Fruit fly (Drosophila melanogaster) whole organism, embryonic: ENCODE results near the gene CG11892.

Source experiments
- B-H1 ChIP-seq: fragments of 200-800 bp; sonication (Bioruptor generic); IDR thresholded peaks from 3 replicates; pipeline ENCODE4 v1.3.6; 2022; ENCODE audit warnings: missing biosample characterization, missing genetic modification characterization
- CG10274 ChIP-seq: fragments of 200-800 bp; sonication (Bioruptor generic); optimal IDR thresholded peaks from 3 replicates; lab custom pipeline; 2017; ENCODE audit warnings: missing biosample characterization, mild to moderate bottlenecking, missing genetic modification characterization
- CG11723 ChIP-seq: fragments of 200-800 bp; sonication (Bioruptor generic); optimal IDR thresholded peaks from 2 replicates; lab custom pipeline; 2017; ENCODE audit warnings: missing biosample characterization, mild to moderate bottlenecking, missing genetic modification characterization
- CG12236 ChIP-seq: fragments of 200-800 bp; sonication (Bioruptor generic); optimal IDR thresholded peaks from 2 replicates; lab custom pipeline; 2016; ENCODE audit warnings: missing biosample characterization, missing genetic modification characterization
- CG13123 ChIP-seq: fragments of 200-800 bp; sonication (Bioruptor generic); optimal IDR thresholded peaks from 2 replicates; lab custom pipeline; 2016; ENCODE audit warnings: missing biosample characterization, missing genetic modification characterization
- CG13296 ChIP-seq: fragments of 200-800 bp; sonication (Bioruptor generic); optimal IDR thresholded peaks from 3 replicates; lab custom pipeline; 2018; ENCODE audit warnings: missing biosample characterization, mild to moderate bottlenecking, missing genetic modification characterization
- CG14860 ChIP-seq: fragments of 200-800 bp; sonication (Bioruptor generic); IDR thresholded peaks from 3 replicates; pipeline ENCODE4 v1.3.6; 2022; ENCODE audit warnings: missing biosample characterization, missing genetic modification characterization; ENCODE audit not compliant: partially characterized antibody
- CG15479 ChIP-seq: fragments of 200-800 bp; sonication (Bioruptor generic); optimal IDR thresholded peaks from 3 replicates; lab custom pipeline; 2019; ENCODE audit warnings: missing biosample characterization, mild to moderate bottlenecking, missing genetic modification characterization, moderate library complexity
- CG17829 ChIP-seq: fragments of 200-800 bp; optimal IDR thresholded peaks from 2 replicates; lab custom pipeline; 2019; ENCODE audit warnings: missing biosample characterization, mild to moderate bottlenecking, missing genetic modification characterization, moderate library complexity
- CG18011 ChIP-seq: fragments of 200-800 bp; sonication (Bioruptor generic); optimal IDR thresholded peaks from 2 replicates; lab custom pipeline; 2017; ENCODE audit warnings: missing biosample characterization, missing genetic modification characterization, mild to moderate bottlenecking, moderate library complexity, missing genotype
- CG2116 ChIP-seq: fragments of 200-800 bp; sonication (Bioruptor generic); optimal IDR thresholded peaks from 3 replicates; lab custom pipeline; 2018; ENCODE audit warnings: missing biosample characterization, mild to moderate bottlenecking, missing genetic modification characterization
- CG31365 ChIP-seq: fragments of 200-800 bp; sonication (Bioruptor generic); optimal IDR thresholded peaks from 2 replicates; lab custom pipeline; 2018; ENCODE audit warnings: missing biosample characterization, mild to moderate bottlenecking, missing genetic modification characterization
- CG3163 ChIP-seq: fragments of 200-800 bp; sonication (Bioruptor generic); optimal IDR thresholded peaks from 3 replicates; lab custom pipeline; 2016; ENCODE audit warnings: missing biosample characterization, missing genetic modification characterization
- CG34376 ChIP-seq: fragments of 200-800 bp; sonication (Bioruptor generic); optimal IDR thresholded peaks from 2 replicates; lab custom pipeline; 2018; ENCODE audit warnings: missing biosample characterization, mild to moderate bottlenecking, missing genetic modification characterization
- CG6175 ChIP-seq: fragments of 200-800 bp; sonication (Bioruptor generic); IDR thresholded peaks from 3 replicates; pipeline ENCODE4 v1.3.6; 2022; ENCODE audit warnings: missing biosample characterization, missing genetic modification characterization
- CG6791 ChIP-seq: fragments of 200-800 bp; sonication (Bioruptor generic); IDR thresholded peaks from 3 replicates; pipeline ENCODE4 v1.3.6; 2022; ENCODE audit warnings: missing biosample characterization, missing genetic modification characterization; ENCODE audit not compliant: partially characterized antibody
- CG7928 ChIP-seq: fragments of 200-800 bp; sonication (Bioruptor generic); optimal IDR thresholded peaks from 2 replicates; lab custom pipeline; 2017; ENCODE audit warnings: missing biosample characterization, mild to moderate bottlenecking, missing genetic modification characterization
- D ChIP-seq, 2 experiments: fragments of 200-800 bp in 1 of 2; fragments of >200 bp in 1 of 2; sonication (Bioruptor generic) in 1 of 2; optimal IDR thresholded peaks; 2 replicates in 1 of 2; 3 replicates in 1 of 2; lab custom pipeline; 2017; ENCODE audit warnings: mild to moderate bottlenecking in 1 of 2, missing biosample characterization in 1 of 2, missing genetic modification characterization in 1 of 2, missing genetic modification reagents in 1 of 2
- Dbx ChIP-seq: fragments of 200-800 bp; sonication (Bioruptor generic); IDR thresholded peaks from 3 replicates; pipeline ENCODE4 v1.3.6; 2022; ENCODE audit warnings: missing biosample characterization, missing genetic modification characterization
- ERR ChIP-seq: fragments of 200-800 bp; sonication (Bioruptor generic); optimal IDR thresholded peaks from 2 replicates; lab custom pipeline; 2016; ENCODE audit warnings: missing biosample characterization, missing genetic modification characterization
- Ets97D ChIP-seq: fragments of 200-800 bp; sonication (Bioruptor generic); optimal IDR thresholded peaks from 3 replicates; lab custom pipeline; 2016; ENCODE audit warnings: missing biosample characterization, missing genetic modification characterization
- HLH4C ChIP-seq: fragments of 200-800 bp; sonication (Bioruptor generic); IDR thresholded peaks from 3 replicates; pipeline ENCODE4 v1.3.6; 2022; ENCODE audit warnings: missing biosample characterization, missing genetic modification characterization; ENCODE audit not compliant: partially characterized antibody
- Hey ChIP-seq: fragments of 200-800 bp; sonication (Bioruptor generic); optimal IDR thresholded peaks from 3 replicates; lab custom pipeline; 2018; ENCODE audit warnings: missing biosample characterization, mild to moderate bottlenecking, missing genetic modification characterization
- HmgD ChIP-seq: fragments of 200-800 bp; sonication (Bioruptor generic); optimal IDR thresholded peaks from 3 replicates; lab custom pipeline; 2016; ENCODE audit warnings: missing biosample characterization, missing genetic modification characterization
- MBD-R2 ChIP-seq: fragments of 200-800 bp; sonication (Bioruptor generic); IDR thresholded peaks from 2 replicates; pipeline ENCODE4 v1.3.6; 2022; ENCODE audit warnings: missing biosample characterization, missing genetic modification characterization
- NC2β ChIP-seq: fragments of 200-800 bp; sonication (Bioruptor generic); optimal IDR thresholded peaks from 2 replicates; lab custom pipeline; 2016; ENCODE audit warnings: missing biosample characterization, missing genetic modification characterization
- Ravus ChIP-seq: fragments of 200-800 bp; sonication (Bioruptor generic); IDR thresholded peaks from 2 replicates; pipeline ENCODE4 v1.3.6; 2022; ENCODE audit warnings: missing biosample characterization, missing genetic modification characterization
- Rfx ChIP-seq: fragments of 200-800 bp; sonication (Bioruptor generic); IDR thresholded peaks from 2 replicates; pipeline ENCODE4 v1.3.6; 2022; ENCODE audit warnings: missing biosample characterization, missing genetic modification characterization
- Scr ChIP-seq: fragments of 200-800 bp; sonication (Bioruptor generic); IDR thresholded peaks from 2 replicates; pipeline ENCODE4 v1.3.6; 2022; ENCODE audit warnings: missing biosample characterization, missing genetic modification characterization; ENCODE audit not compliant: partially characterized antibody
- Side ChIP-seq: fragments of 200-800 bp; sonication (Bioruptor generic); optimal IDR thresholded peaks from 2 replicates; lab custom pipeline; 2016; ENCODE audit warnings: missing biosample characterization, missing genetic modification characterization
- Sry-δ ChIP-seq: fragments of 200-800 bp; sonication (Bioruptor generic); optimal IDR thresholded peaks from 2 replicates; lab custom pipeline; 2016; ENCODE audit warnings: missing biosample characterization, missing genetic modification characterization
- Xrp1 ChIP-seq: fragments of 200-800 bp; sonication (Bioruptor generic); IDR thresholded peaks from 2 replicates; pipeline ENCODE4 v1.3.6; 2022; ENCODE audit warnings: missing biosample characterization, missing genetic modification characterization
- bigmax ChIP-seq: fragments of 200-800 bp; sonication (Bioruptor generic); optimal IDR thresholded peaks from 2 replicates; lab custom pipeline; 2018; ENCODE audit warnings: missing biosample characterization, mild to moderate bottlenecking, missing genetic modification characterization
- cas ChIP-seq: fragments of 200-800 bp; sonication (Bioruptor generic); IDR thresholded peaks from 2 replicates; pipeline ENCODE4 v1.3.6; 2022; ENCODE audit warnings: missing biosample characterization, missing genetic modification characterization
- corto ChIP-seq: fragments of 200-800 bp; sonication (Bioruptor generic); optimal IDR thresholded peaks from 2 replicates; lab custom pipeline; 2016; ENCODE audit warnings: missing biosample characterization, mild to moderate bottlenecking, missing genetic modification characterization, moderate library complexity
- crc ChIP-seq: fragments of 200-800 bp; sonication (Bioruptor generic); optimal IDR thresholded peaks from 2 replicates; lab custom pipeline; 2016; ENCODE audit warnings: missing biosample characterization, missing genetic modification characterization
- cwo ChIP-seq: fragments of 200-800 bp; sonication (Bioruptor generic); optimal IDR thresholded peaks from 3 replicates; lab custom pipeline; 2017; ENCODE audit warnings: missing biosample characterization, missing genetic modification characterization, mild to moderate bottlenecking, moderate library complexity, missing genetic modification reagents
- dm ChIP-seq: fragments of 200-800 bp; sonication (Bioruptor generic); optimal IDR thresholded peaks from 3 replicates; lab custom pipeline; 2016; ENCODE audit warnings: missing biosample characterization, missing genetic modification characterization
- gsb-n ChIP-seq: fragments of 200-800 bp; sonication (Bioruptor generic); optimal IDR thresholded peaks from 3 replicates; lab custom pipeline; 2018; ENCODE audit warnings: missing biosample characterization, mild to moderate bottlenecking, missing genetic modification characterization
- mld ChIP-seq: fragments of 200-800 bp; sonication (Bioruptor generic); IDR thresholded peaks from 3 replicates; pipeline ENCODE4 v1.3.6; 2022; ENCODE audit warnings: missing biosample characterization, missing genetic modification characterization; ENCODE audit not compliant: partially characterized antibody
- odd ChIP-seq: fragments of 200-800 bp; sonication (Bioruptor generic); optimal IDR thresholded peaks from 2 replicates; lab custom pipeline; 2017; ENCODE audit warnings: missing biosample characterization, mild to moderate bottlenecking, missing genetic modification characterization
- ro ChIP-seq: fragments of 200-800 bp; sonication (Bioruptor generic); IDR thresholded peaks from 2 replicates; pipeline ENCODE4 v1.3.6; 2022; ENCODE audit warnings: missing biosample characterization, missing genetic modification characterization
- sd ChIP-seq: fragments of 200-800 bp; sonication (Bioruptor generic); optimal IDR thresholded peaks from 3 replicates; lab custom pipeline; 2018; ENCODE audit warnings: missing biosample characterization, mild to moderate bottlenecking, missing genetic modification characterization, moderate library complexity
- sens-2 ChIP-seq: fragments of 200-800 bp; sonication (Bioruptor generic); IDR thresholded peaks from 2 replicates; pipeline ENCODE4 v1.3.6; 2022; ENCODE audit warnings: missing biosample characterization, missing genetic modification characterization
- sim ChIP-seq: fragments of 200-800 bp; sonication (Bioruptor generic); IDR thresholded peaks from 2 replicates; pipeline ENCODE4 v1.3.6; 2022; ENCODE audit warnings: missing biosample characterization, missing genetic modification characterization
- slp2 ChIP-seq: fragments of 200-800 bp; sonication (Bioruptor generic); optimal IDR thresholded peaks from 2 replicates; lab custom pipeline; 2016; ENCODE audit warnings: missing biosample characterization, missing genetic modification characterization
- sug ChIP-seq: fragments of 200-800 bp; optimal IDR thresholded peaks from 2 replicates; lab custom pipeline; 2019; ENCODE audit warnings: missing biosample characterization, mild to moderate bottlenecking, missing genetic modification characterization, moderate library complexity
- tup ChIP-seq: fragments of 200-800 bp; sonication (Bioruptor generic); optimal IDR thresholded peaks from 2 replicates; lab custom pipeline; 2016; ENCODE audit warnings: missing biosample characterization, mild to moderate bottlenecking, missing genetic modification characterization, moderate library complexity
- wor ChIP-seq: fragments of 200-800 bp; sonication (Bioruptor generic); IDR thresholded peaks from 2 replicates; pipeline ENCODE4 v1.3.6; 2022; ENCODE audit warnings: missing biosample characterization, missing genetic modification characterization

The CG11892 gene

dm6 chr3R:25265589-25266201 is 15.7 kb upstream of the CG11892 start, which contains the start of the genes GlnRS and RIOK2 (continued):
- no peak for TF ChIP-seq CG34376 (GFP tag; lab: Kevin White, UChicago)
- TF ChIP-seq dm: peak; percentile 99
- no peak for TF ChIP-seq tup (GFP tag; lab: Kevin White, UChicago)
- peak; percentile 98 for TF ChIP-seq MBD-R2 (GFP tag; lab: Robert Waterston, UW)
- TF ChIP-seq CG17829 (tag; lab: Kevin White, UChicago): peak; percentile 59
- TF ChIP-seq Dbx (GFP tag; lab: Robert Waterston, UW): peak; percentile 60; the same call in 2 of the 3 replicates
- peak; percentile 52 for TF ChIP-seq Rfx (GFP tag; lab: Robert Waterston, UW)
- TF ChIP-seq CG6175 (GFP tag; lab: Robert Waterston, UW): no peak
- TF ChIP-seq mld (GFP tag; lab: Robert Waterston, UW): peak; percentile 91
- no peak for TF ChIP-seq corto (GFP tag; lab: Kevin White, UChicago)
- no peak for TF ChIP-seq CG15479 (GFP tag; lab: Kevin White, UChicago)
- TF ChIP-seq Xrp1 (GFP tag; lab: Robert Waterston, UW): 0 out of 2 replicates have a peak, but pooled peaks have one; percentile 15
- TF ChIP-seq NC2β: peak; percentile 45
- TF ChIP-seq CG18011 (GFP tag; lab: Kevin White, UChicago): no peak
- TF ChIP-seq CG11723 (GFP tag; lab: Kevin White, UChicago): no peak
- peak; percentile 85 for TF ChIP-seq CG2116 (GFP tag; lab: Kevin White, UChicago)
- TF ChIP-seq HLH4C (GFP tag; lab: Robert Waterston, UW): peak; percentile 92
- peak; percentile 97 for TF ChIP-seq CG6791 (GFP tag; lab: Robert Waterston, UW)
- TF ChIP-seq sens-2: no peak
- peak; percentile 34 for TF ChIP-seq Side
- no peak for TF ChIP-seq CG12236 (GFP tag; lab: Kevin White, UChicago)
- peak; percentile 85 for TF ChIP-seq Ets97D (GFP tag; lab: Kevin White, UChicago)
- peak; percentile 56 for TF ChIP-seq sug
- TF ChIP-seq crc (GFP tag; lab: Kevin White, UChicago): no peak
- no peak for TF ChIP-seq B-H1 (GFP tag; lab: Robert Waterston, UW)
- peak; percentile 55 for TF ChIP-seq bigmax
- peak; percentile 50 for TF ChIP-seq HmgD (GFP tag; lab: Kevin White, UChicago)
- TF ChIP-seq CG13296 (GFP tag; lab: Kevin White, UChicago): no peak
- TF ChIP-seq cas (GFP tag; lab: Robert Waterston, UW): 0 out of 2 replicates have a peak, but pooled peaks have one; percentile 13
- TF ChIP-seq CG31365 (tag; lab: Kevin White, UChicago): no peak
- TF ChIP-seq CG7928 (GFP tag; lab: Kevin White, UChicago): no peak
- TF ChIP-seq odd (GFP tag; lab: Kevin White, UChicago): no peak
- no peak for TF ChIP-seq ro (GFP tag; lab: Robert Waterston, UW)
- peak; percentile 84 for TF ChIP-seq Sry-δ (GFP tag; lab: Kevin White, UChicago)
- TF ChIP-seq sim: no peak
- TF ChIP-seq gsb-n (tag; lab: Kevin White, UChicago): no peak
- TF ChIP-seq ERR: peak; percentile 35
- peak; percentile 94 for TF ChIP-seq Scr
- no peak for TF ChIP-seq CG10274 (GFP tag; lab: Kevin White, UChicago)
- no peak for TF ChIP-seq Ravus (GFP tag; lab: Robert Waterston, UW)
- peak; percentile 96 for TF ChIP-seq cwo (GFP tag; lab: Kevin White, UChicago)
- TF ChIP-seq Hey (tag; lab: Kevin White, UChicago): no peak
- TF ChIP-seq wor: no peak
- no peak for TF ChIP-seq CG13123
- TF ChIP-seq D (optimal IDR thresholded peaks at IDR 0.05; lab: Kevin White, UChicago): peak; percentile 24
- no peak for TF ChIP-seq D (GFP tag; optimal IDR thresholded peaks at IDR 0.05; lab: Kevin White, UChicago)
- peak; percentile 66 for TF ChIP-seq sd (tag; lab: Kevin White, UChicago)
- peak; percentile 85 for TF ChIP-seq CG14860
- TF ChIP-seq slp2 (GFP tag; lab: Kevin White, UChicago): no peak
- TF ChIP-seq CG3163 (GFP tag; lab: Kevin White, UChicago): no peak
